Worm (Caenorhabditis elegans) whole organism, L3 larva: ENCODE results near the gene rtfo-1.

Experiments
- ama-1 ChIP-seq: fragments of 150-350 bp; optimal IDR thresholded peaks from 2 replicates; lab custom pipeline; 2018
- jun-1 ChIP-seq: fragments of 150-350 bp; optimal IDR thresholded peaks from 2 replicates; lab custom pipeline; 2014; ENCODE audit warnings: missing biosample characterization, missing genetic modification reagents, missing genetic modification characterization
- lin-39 ChIP-seq: fragments of 150-350 bp; optimal IDR thresholded peaks from 2 replicates; lab custom pipeline; 2018; ENCODE audit warnings: missing biosample characterization, missing genetic modification reagents, missing genetic modification characterization
- nhr-11 ChIP-seq: fragments of 150-350 bp; optimal IDR thresholded peaks from 2 replicates; lab custom pipeline; 2014; ENCODE audit warnings: missing biosample characterization, missing genetic modification characterization
- nhr-237 ChIP-seq: fragments of 150-350 bp; optimal IDR thresholded peaks from 2 replicates; lab custom pipeline; 2014; ENCODE audit warnings: missing biosample characterization, missing genetic modification characterization
- snpc-4 ChIP-seq: fragments of 150-350 bp; optimal IDR thresholded peaks from 2 replicates; lab custom pipeline; 2014; ENCODE audit warnings: missing biosample characterization, missing genetic modification characterization
- ztf-11 ChIP-seq: fragments of 150-350 bp; optimal IDR thresholded peaks from 2 replicates; lab custom pipeline; 2014; ENCODE audit warnings: missing biosample characterization, missing genetic modification characterization
- ztf-4 ChIP-seq: fragments of 150-350 bp; optimal IDR thresholded peaks from 2 replicates; lab custom pipeline; 2014; ENCODE audit warnings: missing biosample characterization, missing genetic modification characterization

ce11 chrV:9618919-9619318 lies 36.5 kb upstream of the rtfo-1 start, which contains the start of gene idpc-7:
- TF ChIP-seq ztf-4 (tag; lab: Kevin White, UChicago) (no peak), nhr-11 (tag; lab: Kevin White, UChicago) (no peak), jun-1 (no peak), lin-39 (no peak), snpc-4 (tag; lab: Kevin White, UChicago) (no peak), nhr-237 (no peak), ztf-11 (tag; lab: Kevin White, UChicago) (no peak), ama-1 (lab: Kevin White, UChicago) (no peak)
